Fruit fly (Drosophila melanogaster) whole organism, embryonic: ENCODE data around the gene CG42553.

ENCODE experiments used
- ATbp ChIP-seq: fragments of 200-800 bp; sonication (Bioruptor generic); optimal IDR thresholded peaks from 2 replicates; lab custom pipeline; 2017; ENCODE audit warnings: missing biosample characterization, mild to moderate bottlenecking, missing genetic modification characterization, missing genetic modification reagents
- Bgb ChIP-seq: fragments of 200-800 bp; sonication (Bioruptor generic); IDR thresholded peaks from 2 replicates; pipeline ENCODE4 v1.3.6; 2022; ENCODE audit warnings: missing biosample characterization, missing genetic modification characterization; ENCODE audit not compliant: partially characterized antibody
- CG10147 ChIP-seq: fragments of 200-800 bp; sonication (Bioruptor generic); optimal IDR thresholded peaks from 2 replicates; lab custom pipeline; 2019; ENCODE audit warnings: missing biosample characterization, mild to moderate bottlenecking, missing genetic modification characterization, moderate library complexity
- CG1024 ChIP-seq: fragments of 200-800 bp; sonication (Bioruptor generic); IDR thresholded peaks from 2 replicates; pipeline ENCODE4 v1.3.6; 2022; ENCODE audit warnings: missing biosample characterization, missing genetic modification characterization
- CG10321 ChIP-seq: fragments of 200-800 bp; sonication (Bioruptor generic); IDR thresholded peaks from 2 replicates; pipeline ENCODE4 v1.3.6; 2022; ENCODE audit warnings: missing biosample characterization, missing genetic modification characterization
- CG10431 ChIP-seq: fragments of 200-800 bp; sonication (Bioruptor generic); optimal IDR thresholded peaks from 3 replicates; lab custom pipeline; 2018; ENCODE audit warnings: missing biosample characterization, mild to moderate bottlenecking, missing genetic modification characterization
- CG10462 ChIP-seq: fragments of 200-800 bp; sonication (Bioruptor generic); optimal IDR thresholded peaks from 2 replicates; lab custom pipeline; 2016; ENCODE audit warnings: missing biosample characterization, missing genetic modification characterization
- CG10565 ChIP-seq: fragments of 200-800 bp; sonication (Bioruptor generic); optimal IDR thresholded peaks from 3 replicates; lab custom pipeline; 2016; ENCODE audit warnings: missing biosample characterization, mild to moderate bottlenecking, missing genetic modification characterization
- CG10959 ChIP-seq: fragments of 200-800 bp; sonication (Bioruptor generic); IDR thresholded peaks from 2 replicates; pipeline ENCODE4 v1.3.6; 2022; ENCODE audit warnings: missing biosample characterization, missing genetic modification characterization
- CG12391 ChIP-seq: fragments of 200-800 bp; sonication (Bioruptor generic); optimal IDR thresholded peaks from 3 replicates; lab custom pipeline; 2018; ENCODE audit warnings: missing biosample characterization, mild to moderate bottlenecking, missing genetic modification characterization, moderate library complexity
- CG13775 ChIP-seq: fragments of 200-800 bp; sonication (Bioruptor generic); optimal IDR thresholded peaks from 3 replicates; lab custom pipeline; 2017; ENCODE audit warnings: missing biosample characterization, mild to moderate bottlenecking, missing genetic modification characterization
- CG14050 ChIP-seq: fragments of 200-800 bp; sonication (Bioruptor generic); IDR thresholded peaks from 3 replicates; pipeline ENCODE4 v1.3.6; 2022; ENCODE audit warnings: missing biosample characterization, missing genetic modification characterization
- CG17328 ChIP-seq: fragments of 200-800 bp; sonication (Bioruptor generic); IDR thresholded peaks from 2 replicates; pipeline ENCODE4 v1.3.6; 2022; ENCODE audit warnings: missing biosample characterization, missing genetic modification characterization
- CG17568 ChIP-seq: fragments of 200-800 bp; sonication (Bioruptor generic); optimal IDR thresholded peaks from 2 replicates; lab custom pipeline; 2018; ENCODE audit warnings: missing biosample characterization, mild to moderate bottlenecking, missing genetic modification characterization, moderate library complexity
- CG18476 ChIP-seq: fragments of 200-800 bp; sonication (Bioruptor generic); optimal IDR thresholded peaks from 2 replicates; lab custom pipeline; 2016; ENCODE audit warnings: missing biosample characterization, mild to moderate bottlenecking, missing genetic modification characterization
- CG30403 ChIP-seq: fragments of 200-800 bp; sonication (Bioruptor generic); optimal IDR thresholded peaks from 3 replicates; lab custom pipeline; 2016; ENCODE audit warnings: missing biosample characterization, missing genetic modification characterization
- CG30431 ChIP-seq: fragments of 200-800 bp; sonication (Bioruptor generic); optimal IDR thresholded peaks from 2 replicates; lab custom pipeline; 2017; ENCODE audit warnings: missing biosample characterization, missing genetic modification characterization
- CG33557 ChIP-seq: fragments of 200-800 bp; sonication (Bioruptor generic); optimal IDR thresholded peaks from 2 replicates; lab custom pipeline; 2019; ENCODE audit warnings: missing biosample characterization, mild to moderate bottlenecking, missing genetic modification characterization, moderate library complexity
- CG3407 ChIP-seq: fragments of 200-800 bp; sonication (Bioruptor generic); optimal IDR thresholded peaks from 2 replicates; lab custom pipeline; 2018; ENCODE audit warnings: missing biosample characterization, mild to moderate bottlenecking, missing genetic modification characterization
- CG34376 ChIP-seq: fragments of 200-800 bp; sonication (Bioruptor generic); optimal IDR thresholded peaks from 2 replicates; lab custom pipeline; 2018; ENCODE audit warnings: missing biosample characterization, mild to moderate bottlenecking, missing genetic modification characterization
- CG4820 ChIP-seq: fragments of 200-800 bp; sonication (Bioruptor generic); optimal IDR thresholded peaks from 3 replicates; lab custom pipeline; 2016; ENCODE audit warnings: missing biosample characterization, missing genetic modification characterization
- CG5953 ChIP-seq: fragments of 200-800 bp; sonication (Bioruptor generic); IDR thresholded peaks from 2 replicates; pipeline ENCODE4 v1.3.6; 2022; ENCODE audit warnings: missing biosample characterization, missing genetic modification characterization
- CG6689 ChIP-seq: fragments of 200-800 bp; sonication (Bioruptor generic); IDR thresholded peaks from 2 replicates; pipeline ENCODE4 v1.3.6; 2022; ENCODE audit warnings: missing biosample characterization, missing genetic modification characterization
- CTCF ChIP-seq: fragments of 200-800 bp; sonication (Bioruptor generic); optimal IDR thresholded peaks from 2 replicates; lab custom pipeline; 2017; ENCODE audit warnings: missing biosample characterization, mild to moderate bottlenecking, missing genetic modification characterization, moderate library complexity
- D19B ChIP-seq: fragments of 200-800 bp; sonication (Bioruptor generic); optimal IDR thresholded peaks from 2 replicates; lab custom pipeline; 2017; ENCODE audit warnings: missing biosample characterization, mild to moderate bottlenecking, missing genetic modification characterization
- Deaf1 ChIP-seq: fragments of 200-800 bp; optimal IDR thresholded peaks from 3 replicates; lab custom pipeline; 2019; ENCODE audit warnings: missing biosample characterization, mild to moderate bottlenecking, missing genetic modification characterization, moderate library complexity
- Doc2 ChIP-seq: fragments of 200-800 bp; sonication (Bioruptor generic); IDR thresholded peaks from 2 replicates; pipeline ENCODE4 v1.3.6; 2022; ENCODE audit warnings: missing biosample characterization, missing genetic modification characterization
- E2f1 ChIP-seq: fragments of 200-800 bp; sonication (Bioruptor generic); IDR thresholded peaks from 2 replicates; pipeline ENCODE4 v1.3.6; 2022; ENCODE audit warnings: missing biosample characterization, missing genetic modification characterization
- Elba2 ChIP-seq: fragments of 200-800 bp; sonication (Bioruptor generic); optimal IDR thresholded peaks from 3 replicates; lab custom pipeline; 2016; ENCODE audit warnings: missing biosample characterization, missing genetic modification characterization
- MESR4 ChIP-seq: fragments of 200-800 bp; sonication (Bioruptor generic); optimal IDR thresholded peaks from 2 replicates; lab custom pipeline; 2018; ENCODE audit warnings: missing biosample characterization, mild to moderate bottlenecking, missing genetic modification characterization, moderate library complexity
- Mrtf ChIP-seq: fragments of 200-800 bp; sonication (Bioruptor generic); IDR thresholded peaks from 3 replicates; pipeline ENCODE4 v1.3.6; 2022; ENCODE audit warnings: missing biosample characterization, missing genetic modification characterization
- NC2β ChIP-seq: fragments of 200-800 bp; sonication (Bioruptor generic); optimal IDR thresholded peaks from 2 replicates; lab custom pipeline; 2016; ENCODE audit warnings: missing biosample characterization, missing genetic modification characterization
- NK7.1 ChIP-seq: fragments of 200-800 bp; sonication (Bioruptor generic); optimal IDR thresholded peaks from 3 replicates; lab custom pipeline; 2016; ENCODE audit warnings: missing biosample characterization, missing genetic modification characterization
- NfI ChIP-seq: fragments of 200-800 bp; sonication (Bioruptor generic); optimal IDR thresholded peaks from 3 replicates; lab custom pipeline; 2018; ENCODE audit warnings: missing biosample characterization, mild to moderate bottlenecking, missing genetic modification characterization, moderate library complexity
- Sox102F ChIP-seq: fragments of 200-800 bp; sonication (Bioruptor generic); optimal IDR thresholded peaks from 2 replicates; lab custom pipeline; 2018; ENCODE audit warnings: missing biosample characterization, mild to moderate bottlenecking, missing genetic modification characterization, moderate library complexity
- Sry-δ ChIP-seq: fragments of 200-800 bp; sonication (Bioruptor generic); optimal IDR thresholded peaks from 2 replicates; lab custom pipeline; 2016; ENCODE audit warnings: missing biosample characterization, missing genetic modification characterization
- bsh ChIP-seq, 2 experiments: fragments of 200-800 bp; sonication (Bioruptor generic); optimal IDR thresholded peaks; 2 replicates each; lab custom pipeline; 2017 to 2018; ENCODE audit warnings: mild to moderate bottlenecking in 2 of 2, missing biosample characterization in 2 of 2, missing genetic modification characterization in 2 of 2, moderate library complexity in 1 of 2
- chm ChIP-seq: fragments of 200-800 bp; sonication (Bioruptor generic); IDR thresholded peaks from 2 replicates; pipeline ENCODE4 v1.3.6; 2022; ENCODE audit warnings: missing biosample characterization, missing genetic modification characterization
- gem ChIP-seq: fragments of 200-800 bp; sonication (Bioruptor generic); optimal IDR thresholded peaks from 2 replicates; lab custom pipeline; 2019; ENCODE audit warnings: missing biosample characterization, mild to moderate bottlenecking, missing genetic modification characterization, moderate library complexity
- ham ChIP-seq: fragments of 200-800 bp; sonication (Bioruptor generic); IDR thresholded peaks from 2 replicates; pipeline ENCODE4 v1.3.6; 2022; ENCODE audit warnings: missing biosample characterization, missing genetic modification characterization
- hb ChIP-seq: fragments of 200-800 bp; sonication (Bioruptor generic); IDR thresholded peaks from 3 replicates; pipeline ENCODE4 v1.3.6; 2022; ENCODE audit warnings: missing biosample characterization, missing genetic modification characterization; ENCODE audit not compliant: partially characterized antibody
- kah ChIP-seq: fragments of 200-800 bp; sonication (Bioruptor generic); optimal IDR thresholded peaks from 2 replicates; lab custom pipeline; 2018; ENCODE audit warnings: missing biosample characterization, mild to moderate bottlenecking, missing genetic modification characterization
- klu ChIP-seq: fragments of 200-800 bp; sonication (Bioruptor generic); IDR thresholded peaks from 2 replicates; pipeline ENCODE4 v1.3.6; 2022; ENCODE audit warnings: missing biosample characterization, missing genetic modification characterization
- kni ChIP-seq: fragments of 200-800 bp; sonication (Bioruptor generic); optimal IDR thresholded peaks from 3 replicates; lab custom pipeline; 2017; ENCODE audit warnings: mild to moderate bottlenecking, missing biosample characterization, missing genetic modification reagents, missing genetic modification characterization
- lab ChIP-seq: fragments of 200-800 bp; sonication (Bioruptor generic); optimal IDR thresholded peaks from 3 replicates; lab custom pipeline; 2017; ENCODE audit warnings: missing biosample characterization, missing genetic modification characterization, mild to moderate bottlenecking, moderate library complexity, missing genetic modification reagents
- luna ChIP-seq: fragments of 200-800 bp; sonication (Bioruptor generic); optimal IDR thresholded peaks from 2 replicates; lab custom pipeline; 2016; ENCODE audit warnings: missing biosample characterization, missing genetic modification characterization
- nmo ChIP-seq: fragments of 200-800 bp; sonication (Bioruptor generic); optimal IDR thresholded peaks from 2 replicates; lab custom pipeline; 2018; ENCODE audit warnings: missing biosample characterization, mild to moderate bottlenecking, missing genetic modification characterization, moderate library complexity
- odd ChIP-seq: fragments of 200-800 bp; sonication (Bioruptor generic); optimal IDR thresholded peaks from 2 replicates; lab custom pipeline; 2017; ENCODE audit warnings: missing biosample characterization, mild to moderate bottlenecking, missing genetic modification characterization
- pita ChIP-seq: fragments of 200-800 bp; sonication (Bioruptor generic); optimal IDR thresholded peaks from 2 replicates; lab custom pipeline; 2017; ENCODE audit warnings: missing biosample characterization, mild to moderate bottlenecking, missing genetic modification characterization
- slou ChIP-seq: fragments of 200-800 bp; sonication (Bioruptor generic); optimal IDR thresholded peaks from 3 replicates; lab custom pipeline; 2016; ENCODE audit warnings: missing biosample characterization, missing genetic modification characterization
- tll ChIP-seq, 2 experiments: fragments of 200-800 bp in 1 of 2; fragments of >200 bp in 1 of 2; sonication (Bioruptor generic) in 1 of 2; optimal IDR thresholded peaks; 2 replicates each; lab custom pipeline; 2017 to 2019; ENCODE audit warnings: missing biosample characterization in 2 of 2, missing genetic modification characterization in 2 of 2, mild to moderate bottlenecking in 1 of 2, moderate library complexity in 1 of 2

Gene CG42553

DNA sequence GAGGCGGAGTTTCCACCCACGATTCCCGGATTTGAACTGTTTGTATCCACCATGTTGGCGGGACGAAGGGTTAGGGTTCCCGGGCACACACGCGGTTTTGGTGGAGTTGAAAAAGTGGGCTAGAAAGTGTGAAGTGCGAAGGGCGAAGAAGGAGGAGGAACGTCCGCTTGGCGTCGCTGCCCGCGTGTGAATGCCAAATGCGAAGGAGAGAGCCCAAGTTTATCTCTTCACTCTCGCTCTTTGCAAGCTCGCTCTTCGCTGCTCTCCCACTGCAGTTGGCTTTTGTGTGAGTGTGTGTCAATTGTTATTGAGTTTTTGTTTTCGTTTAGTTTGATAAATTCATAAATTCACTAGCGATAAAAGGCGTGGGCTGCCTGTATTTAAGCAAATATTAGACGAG lies 47.0 kb downstream of the CG42553 start (continued):
- TF ChIP-seq CG17568 (GFP tag; lab: Kevin White, UChicago) (no peak), CG30403 (no peak), CG10565 (no peak), E2f1 (GFP tag; lab: Robert Waterston, UW) (no peak), ham (GFP tag; lab: Robert Waterston, UW) (no peak), CG17328 (no peak), CG10959 (GFP tag; lab: Robert Waterston, UW) (no peak), Sox102F (GFP tag; lab: Kevin White, UChicago) (no peak), CTCF (GFP tag; lab: Kevin White, UChicago) (peak; percentile 15), odd (GFP tag; lab: Kevin White, UChicago) (no peak), slou (GFP tag; lab: Kevin White, UChicago) (no peak), pita (GFP tag; lab: Kevin White, UChicago) (no peak), CG10147 (GFP tag; lab: Kevin White, UChicago) (no peak), gem (tag; lab: Kevin White, UChicago) (no peak), MESR4 (GFP tag; lab: Kevin White, UChicago) (no peak), NK7.1 (no peak), tll (GFP tag; optimal IDR thresholded peaks at IDR 0.05; lab: Kevin White, UChicago) (no peak), CG4820 (GFP tag; lab: Kevin White, UChicago) (no peak), Sry-δ (no peak), CG10462 (GFP tag; lab: Kevin White, UChicago) (no peak), luna (GFP tag; lab: Kevin White, UChicago) (no peak), nmo (GFP tag; lab: Kevin White, UChicago) (no peak), lab (no peak), chm (0 out of 2 replicates have a peak, but pooled peaks have one; percentile 18), Bgb (no peak), Deaf1 (no peak), kah (GFP tag; lab: Kevin White, UChicago) (no peak), bsh (GFP tag; optimal IDR thresholded peaks at IDR 0.05; lab: Kevin White, UChicago) (no peak), CG12391 (tag; lab: Kevin White, UChicago) (no peak), CG14050 (GFP tag; lab: Robert Waterston, UW) (no peak), NfI (GFP tag; lab: Kevin White, UChicago) (no peak), NC2β (GFP tag; lab: Kevin White, UChicago) (no peak), CG10431 (GFP tag; lab: Kevin White, UChicago) (no peak), CG6689 (GFP tag; lab: Robert Waterston, UW) (no peak)
- TF ChIP-seq, all 482 proteins: peak for 10

DNA sequence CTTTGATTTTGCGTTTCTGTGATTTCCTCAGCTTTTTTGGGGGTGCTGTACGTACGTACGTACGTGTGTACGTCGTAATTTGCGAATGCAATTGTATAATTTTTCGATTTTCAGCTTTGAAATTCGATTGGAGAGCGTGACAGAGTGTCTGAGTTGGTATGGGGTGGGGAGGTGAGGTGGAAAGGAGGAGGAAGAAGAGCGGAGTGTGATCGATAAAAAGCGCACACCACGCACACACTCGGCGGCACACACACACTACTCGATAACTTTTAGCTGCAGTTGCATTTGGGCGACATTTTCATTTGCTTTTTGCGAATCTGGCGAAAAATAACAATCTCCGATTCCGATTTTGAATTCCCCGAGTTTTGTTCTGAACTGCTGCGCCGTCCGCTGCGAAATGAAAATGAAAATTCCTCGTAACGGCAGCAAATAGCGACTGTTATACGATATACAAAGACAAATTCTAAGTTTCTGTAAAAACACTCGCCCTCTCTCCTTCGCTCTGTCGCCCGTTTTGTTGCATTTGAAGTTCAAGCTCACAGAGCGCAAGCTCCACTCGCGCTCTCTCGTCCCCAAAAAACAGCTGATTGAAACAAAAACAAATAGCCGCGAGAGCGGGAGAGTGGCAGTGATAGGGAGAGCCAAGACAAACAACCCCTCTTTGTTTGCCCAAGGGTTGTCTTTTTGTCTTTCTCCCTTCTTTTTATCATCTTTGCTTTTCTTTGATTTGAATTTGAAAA lies 47.8 kb downstream of the CG42553 start, which contains the start of gene CG13907:
CG13907 (minus strand) TSS at position 518 of the 740 bp plus-strand sequence.
- TF ChIP-seq kni (GFP tag; lab: Kevin White, UChicago), result peak; percentile 8
- no peak for TF ChIP-seq CG34376 (GFP tag; lab: Kevin White, UChicago)
- no peak for TF ChIP-seq Mrtf (GFP tag; lab: Robert Waterston, UW)
- TF ChIP-seq Doc2 (GFP tag; lab: Robert Waterston, UW), result no peak
- TF ChIP-seq CG10321, result no peak
- TF ChIP-seq klu, result no peak
- TF ChIP-seq hb (GFP tag; lab: Robert Waterston, UW), result no peak
- TF ChIP-seq Elba2 (GFP tag; lab: Kevin White, UChicago), result no peak
- TF ChIP-seq CG5953, result no peak
- no peak for TF ChIP-seq tll (GFP tag; optimal IDR thresholded peaks at IDR 0.05; lab: Kevin White, UChicago)
- no peak for TF ChIP-seq D19B
- no peak for TF ChIP-seq CG18476 (GFP tag; lab: Kevin White, UChicago)
- TF ChIP-seq Sry-δ, result no peak
- TF ChIP-seq CG30431 (GFP tag; lab: Kevin White, UChicago), result no peak
- no peak for TF ChIP-seq CG1024 (GFP tag; lab: Robert Waterston, UW)
- TF ChIP-seq CG3407 (GFP tag; lab: Kevin White, UChicago), result no peak
- no peak for TF ChIP-seq CG33557
- no peak for TF ChIP-seq CG13775 (GFP tag; lab: Kevin White, UChicago)
- peak; percentile 47 for TF ChIP-seq ATbp
